Worm (Caenorhabditis elegans) whole organism, late embryonic: ENCODE measurements around the gene yars-2.

Experiments used
- C08G9.2 ChIP-seq: sonication (generic microtip); optimal IDR thresholded peaks from 2 replicates; lab custom pipeline; 2016; ENCODE audit warnings: mild to moderate bottlenecking, missing genetic modification characterization, moderate library complexity, missing compliant biosample characterization
- K02D7.2 ChIP-seq: sonication (generic microtip); optimal IDR thresholded peaks from 2 replicates; lab custom pipeline; 2017; ENCODE audit warnings: mild to moderate bottlenecking, missing genetic modification characterization, missing compliant biosample characterization
- ceh-14 ChIP-seq: sonication (generic microtip); optimal IDR thresholded peaks from 2 replicates; lab custom pipeline; 2016; ENCODE audit warnings: missing genotype, missing genetic modification characterization, missing compliant biosample characterization
- ceh-18 ChIP-seq: sonication (generic microtip); optimal IDR thresholded peaks from 2 replicates; lab custom pipeline; 2016; ENCODE audit warnings: missing genetic modification characterization, missing compliant biosample characterization
- ceh-31 ChIP-seq: sonication (generic microtip); optimal IDR thresholded peaks from 2 replicates; lab custom pipeline; 2016; ENCODE audit warnings: missing genetic modification characterization, missing compliant biosample characterization
- dmd-4 ChIP-seq: sonication (generic microtip); optimal IDR thresholded peaks from 2 replicates; lab custom pipeline; 2016; ENCODE audit warnings: borderline replicate concordance, missing genetic modification characterization, missing compliant biosample characterization
- eyg-1 ChIP-seq: sonication (generic microtip); optimal IDR thresholded peaks from 2 replicates; lab custom pipeline; 2016; ENCODE audit warnings: missing genotype, missing genetic modification characterization, missing compliant biosample characterization
- fkh-6 ChIP-seq: sonication (generic microtip); optimal IDR thresholded peaks from 2 replicates; lab custom pipeline; 2016; ENCODE audit warnings: missing genetic modification characterization, missing compliant biosample characterization
- hlh-13 ChIP-seq: fragments of 200-800 bp; sonication (Bioruptor generic); optimal IDR thresholded peaks from 2 replicates; lab custom pipeline; 2018; ENCODE audit warnings: mild to moderate bottlenecking, missing genetic modification characterization, missing compliant biosample characterization
- hlh-30 ChIP-seq: sonication (generic microtip); optimal IDR thresholded peaks from 2 replicates; lab custom pipeline; 2017; ENCODE audit warnings: antibody characterized with exemption, missing genetic modification characterization, missing compliant biosample characterization; ENCODE audit not compliant: insufficient read depth
- hlh-6 ChIP-seq: sonication (generic microtip); optimal IDR thresholded peaks from 2 replicates; lab custom pipeline; 2016; ENCODE audit warnings: missing genotype, missing genetic modification characterization, missing compliant biosample characterization
- lim-6 ChIP-seq: sonication (generic microtip); optimal IDR thresholded peaks from 2 replicates; lab custom pipeline; 2016; ENCODE audit warnings: missing genetic modification characterization, missing compliant biosample characterization
- nfya-1 ChIP-seq: sonication (generic microtip); optimal IDR thresholded peaks from 2 replicates; lab custom pipeline; 2017; ENCODE audit warnings: missing genetic modification characterization, mild to moderate bottlenecking, missing compliant biosample characterization, antibody characterized with exemption, moderate library complexity
- sox-2 ChIP-seq: fragments of 200-800 bp; sonication (Bioruptor generic); IDR thresholded peaks from 2 replicates; pipeline ENCODE4 v1.3.6; 2022; ENCODE audit warnings: missing genetic modification reagents, missing genetic modification characterization, missing compliant biosample characterization
- tbx-7 ChIP-seq: sonication (generic microtip); optimal IDR thresholded peaks from 2 replicates; lab custom pipeline; 2016; ENCODE audit warnings: missing genotype, missing genetic modification characterization, missing compliant biosample characterization
- unc-3 ChIP-seq, 2 experiments: fragments of 200-800 bp in 1 of 2; sonication (Bioruptor generic) in 1 of 2; sonication (generic microtip) in 1 of 2; conservative IDR thresholded peaks in 1 of 2; optimal IDR thresholded peaks in 1 of 2; 2 replicates each; pipeline versions ENCODE4 v1.3.6 to Lab custom; 2016 to 2022; ENCODE audit warnings: missing compliant biosample characterization in 2 of 2, missing genetic modification characterization in 2 of 2, missing genetic modification reagents in 1 of 2

The yars-2 gene

DNA sequence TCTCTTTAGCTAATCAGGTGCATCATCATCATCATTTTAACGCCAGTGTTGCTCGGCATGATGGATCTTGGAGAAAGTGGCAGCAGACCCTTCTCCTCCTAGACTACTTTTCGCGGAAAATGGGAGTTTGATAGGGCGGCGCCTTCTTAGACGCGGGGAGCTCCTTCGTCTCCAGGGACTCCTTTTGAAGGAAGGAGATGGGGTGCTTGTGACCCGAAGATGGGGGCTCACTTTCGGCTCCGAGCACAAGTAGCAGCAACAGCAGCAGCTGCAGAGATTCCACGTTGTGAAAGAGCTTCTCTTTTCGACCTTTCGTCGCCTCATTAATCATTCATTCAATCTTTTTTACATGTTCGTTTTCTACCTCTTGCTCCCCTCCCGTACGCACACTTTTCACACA lies 45.0 kb downstream of the yars-2 start:
- TF ChIP-seq lim-6 (tag; lab: Kevin White, UChicago), result no peak
- TF ChIP-seq ceh-18 (tag; lab: Kevin White, UChicago), result peak; percentile 1

DNA sequence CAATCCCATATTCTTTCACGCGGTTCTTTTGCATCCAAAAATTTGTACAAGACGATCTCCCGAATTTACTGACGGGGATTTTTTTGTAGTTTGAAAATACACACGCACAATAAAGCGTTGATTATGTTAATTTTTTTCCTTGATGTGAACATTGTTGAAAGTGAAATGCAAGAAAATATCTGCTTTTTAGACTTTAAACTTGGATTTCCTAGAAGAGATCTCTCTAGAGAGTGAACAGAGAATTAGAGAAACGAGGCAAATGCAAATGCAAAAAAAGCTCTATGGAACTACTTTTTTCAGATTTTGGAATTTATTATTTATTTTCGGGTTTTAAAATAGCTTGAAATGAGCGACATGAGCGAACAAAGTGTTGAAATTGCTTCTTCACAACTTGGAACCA lies 47.3 kb downstream of the yars-2 start, which contains the start of gene F29B9.1:
F29B9.1 (plus strand) TSS at position 301 of the 400 bp plus-strand sequence.
- TF ChIP-seq K02D7.2 (no peak), C08G9.2 (tag; lab: Kevin White, UChicago) (no peak), dmd-4 (tag; lab: Kevin White, UChicago) (no peak), hlh-30 (tag; lab: Kevin White, UChicago) (no peak), eyg-1 (no peak), ceh-14 (no peak), unc-3 (GFP tag; conservative IDR thresholded peaks at IDR 0.05; lab: Robert Waterston, UW) (no peak), unc-3 (tag; optimal IDR thresholded peaks at IDR 0.05; lab: Kevin White, UChicago) (no peak), ceh-18 (tag; lab: Kevin White, UChicago) (no peak), nfya-1 (no peak), hlh-6 (tag; lab: Kevin White, UChicago) (no peak), fkh-6 (tag; lab: Kevin White, UChicago) (no peak), tbx-7 (no peak), ceh-31 (tag; lab: Kevin White, UChicago) (no peak), hlh-13 (GFP tag; lab: Kevin White, UChicago) (no peak), sox-2 (GFP tag; lab: Robert Waterston, UW) (no peak)
